Fruit fly (Drosophila melanogaster) whole organism, pupa: ENCODE data around the gene CG2961.

Experiments
- CG10348 ChIP-seq: fragments of 200-800 bp; sonication (Bioruptor generic); IDR thresholded peaks from 2 replicates; pipeline ENCODE4 v1.3.6; 2022; ENCODE audit warnings: missing biosample characterization, missing genetic modification characterization
- CG12605 ChIP-seq: fragments of 200-800 bp; sonication (Bioruptor generic); IDR thresholded peaks from 2 replicates; pipeline ENCODE4 v1.3.6; 2022; ENCODE audit warnings: missing biosample characterization, missing genetic modification characterization
- CG13204 ChIP-seq: fragments of 200-800 bp; sonication (Bioruptor generic); optimal IDR thresholded peaks from 2 replicates; lab custom pipeline; 2018; ENCODE audit warnings: missing biosample characterization, mild to moderate bottlenecking, missing genetic modification characterization, moderate library complexity
- CG14655 ChIP-seq: fragments of 200-800 bp; sonication (Bioruptor generic); optimal IDR thresholded peaks from 3 replicates; lab custom pipeline; 2017; ENCODE audit warnings: mild to moderate bottlenecking, missing biosample characterization, missing genetic modification reagents, missing genetic modification characterization
- CG15710 ChIP-seq: fragments of 200-800 bp; sonication (Bioruptor generic); optimal IDR thresholded peaks from 2 replicates; lab custom pipeline; 2018; ENCODE audit warnings: missing biosample characterization, mild to moderate bottlenecking, missing genetic modification characterization, moderate library complexity
- CG17806 ChIP-seq: fragments of 200-800 bp; sonication (Bioruptor generic); optimal IDR thresholded peaks from 2 replicates; lab custom pipeline; 2018; ENCODE audit warnings: missing biosample characterization, mild to moderate bottlenecking, missing genetic modification characterization, moderate library complexity
- CG32121 ChIP-seq: fragments of 200-800 bp; sonication (Bioruptor generic); IDR thresholded peaks from 2 replicates; pipeline ENCODE4 v1.3.6; 2022; ENCODE audit warnings: missing biosample characterization, missing genetic modification characterization
- CG34367 ChIP-seq: fragments of 200-800 bp; sonication (Bioruptor generic); optimal IDR thresholded peaks from 2 replicates; lab custom pipeline; 2018; ENCODE audit warnings: missing biosample characterization, mild to moderate bottlenecking, missing genetic modification characterization
- CG4496 ChIP-seq: fragments of 200-800 bp; sonication (Bioruptor generic); IDR thresholded peaks from 3 replicates; pipeline ENCODE4 v1.3.6; 2022; ENCODE audit warnings: missing biosample characterization, missing genetic modification characterization
- CG8159 ChIP-seq: fragments of 200-800 bp; sonication (Bioruptor generic); optimal IDR thresholded peaks from 3 replicates; lab custom pipeline; 2018; ENCODE audit warnings: missing biosample characterization, mild to moderate bottlenecking, missing genetic modification characterization, moderate library complexity
- CG8301 ChIP-seq: fragments of 200-800 bp; sonication (Bioruptor generic); optimal IDR thresholded peaks from 2 replicates; lab custom pipeline; 2018; ENCODE audit warnings: missing biosample characterization, mild to moderate bottlenecking, missing genetic modification characterization
- CG9948 ChIP-seq: fragments of 200-800 bp; sonication (Bioruptor generic); optimal IDR thresholded peaks from 2 replicates; lab custom pipeline; 2018; ENCODE audit warnings: missing biosample characterization, mild to moderate bottlenecking, missing genetic modification characterization, moderate library complexity
- D1 ChIP-seq: fragments of 200-800 bp; sonication (Bioruptor generic); optimal IDR thresholded peaks from 2 replicates; lab custom pipeline; 2018; ENCODE audit warnings: missing biosample characterization, mild to moderate bottlenecking, missing genetic modification characterization, moderate library complexity
- EcR ChIP-seq: fragments of 200-800 bp; sonication (Bioruptor generic); optimal IDR thresholded peaks from 3 replicates; lab custom pipeline; 2019; ENCODE audit warnings: missing biosample characterization, missing genetic modification characterization, mild to moderate bottlenecking, moderate library complexity, missing genetic modification reagents
- Ets98B ChIP-seq: fragments of 200-800 bp; sonication (Bioruptor generic); IDR thresholded peaks from 2 replicates; pipeline ENCODE4 v1.3.6; 2022; ENCODE audit warnings: missing biosample characterization, missing genetic modification characterization
- Pif1A ChIP-seq: fragments of 200-800 bp; sonication (Bioruptor generic); optimal IDR thresholded peaks from 3 replicates; lab custom pipeline; 2016; ENCODE audit warnings: missing biosample characterization, missing genetic modification characterization
- Pif1B ChIP-seq: fragments of 200-800 bp; sonication (Bioruptor generic); optimal IDR thresholded peaks from 3 replicates; lab custom pipeline; 2016; ENCODE audit warnings: missing biosample characterization, missing genetic modification characterization
- Snoo ChIP-seq: fragments of 200-800 bp; sonication (Bioruptor generic); optimal IDR thresholded peaks from 3 replicates; lab custom pipeline; 2017; ENCODE audit warnings: missing biosample characterization, mild to moderate bottlenecking, missing genetic modification characterization, inconsistent platforms
- fd96Ca ChIP-seq: fragments of 200-800 bp; sonication (Bioruptor generic); IDR thresholded peaks from 3 replicates; pipeline ENCODE4 v1.3.6; 2022; ENCODE audit warnings: missing biosample characterization, missing genetic modification characterization
- gl ChIP-seq: fragments of 200-800 bp; sonication (Bioruptor generic); optimal IDR thresholded peaks from 2 replicates; lab custom pipeline; 2018; ENCODE audit warnings: missing biosample characterization, mild to moderate bottlenecking, missing genetic modification characterization
- rn ChIP-seq: fragments of 200-800 bp; sonication (Bioruptor generic); IDR thresholded peaks from 2 replicates; pipeline ENCODE4 v1.3.6; 2022; ENCODE audit warnings: missing biosample characterization, missing genetic modification characterization

CG2961 gene

DNA sequence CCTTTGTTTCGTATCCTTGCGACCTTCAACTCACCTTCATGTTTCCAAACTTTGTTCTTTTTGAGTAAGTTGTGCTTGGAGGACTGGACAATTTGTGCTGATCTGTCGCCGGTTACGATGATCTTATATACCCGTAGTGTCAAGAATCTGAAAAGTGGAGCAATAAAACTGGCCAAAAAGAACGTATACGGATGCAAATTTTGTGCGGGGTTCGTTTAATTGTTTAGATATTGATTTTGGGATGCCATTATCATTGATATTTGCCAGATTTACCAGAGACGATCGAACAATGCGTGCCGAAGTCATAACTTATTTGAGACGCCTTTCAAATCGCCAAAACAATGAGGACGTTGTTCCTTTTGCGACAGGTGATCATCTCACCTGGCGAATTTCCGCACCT lies 13.8 kb downstream of the CG2961 start, which contains the start of gene CG15308:
CG15308 (minus strand) TSS at position 101 of the 400 bp plus-strand sequence.
- TF ChIP-seq CG15710 = no peak
- no peak for TF ChIP-seq rn (GFP tag; lab: Robert Waterston, UW)

DNA sequence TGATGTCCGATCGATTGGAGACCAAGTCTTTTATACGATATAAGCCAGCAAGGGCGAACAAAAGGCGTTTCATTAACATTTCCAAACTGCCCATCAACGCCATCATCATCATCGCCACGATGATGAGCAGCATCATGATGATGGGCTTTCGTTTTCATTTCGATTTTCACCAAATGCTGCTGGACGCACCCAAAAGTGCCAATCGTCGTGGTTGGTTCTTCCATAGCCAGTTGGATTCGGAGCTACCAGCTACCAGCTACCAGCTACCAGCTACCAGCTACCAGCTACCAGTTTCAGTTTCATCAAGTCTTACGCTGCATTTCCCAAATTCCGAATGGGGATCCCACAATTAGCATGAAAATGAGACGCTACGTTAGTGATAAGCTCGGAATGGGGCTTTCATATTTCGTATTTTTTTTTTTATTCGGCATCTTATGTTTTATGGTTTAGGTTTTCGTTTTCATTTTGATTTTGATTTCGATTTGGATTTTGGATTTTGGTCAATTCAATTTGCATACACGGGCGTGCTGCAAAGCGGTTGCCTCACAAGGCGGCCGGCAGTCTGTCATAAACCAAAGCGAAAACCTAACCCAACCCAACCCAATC lies 16.1 kb downstream of the CG2961 start, which contains the start of gene CG2962:
CG2962 (minus strand) TSS at position 9 of the 606 bp plus-strand sequence.
- TF ChIP-seq CG15710 (no peak), CG34367 (tag; lab: Kevin White, UChicago) (no peak), Ets98B (GFP tag; lab: Robert Waterston, UW) (no peak), CG10348 (GFP tag; lab: Robert Waterston, UW) (no peak), Pif1A (GFP tag; lab: Kevin White, UChicago) (no peak), CG4496 (GFP tag; lab: Robert Waterston, UW) (no peak), CG17806 (no peak), EcR (no peak), CG9948 (tag; lab: Kevin White, UChicago) (no peak), CG8159 (tag; lab: Kevin White, UChicago) (no peak), D1 (tag; lab: Kevin White, UChicago) (no peak), CG32121 (GFP tag; lab: Robert Waterston, UW) (no peak), fd96Ca (no peak), CG8301 (no peak), Snoo (tag; lab: Kevin White, UChicago) (no peak)

DNA sequence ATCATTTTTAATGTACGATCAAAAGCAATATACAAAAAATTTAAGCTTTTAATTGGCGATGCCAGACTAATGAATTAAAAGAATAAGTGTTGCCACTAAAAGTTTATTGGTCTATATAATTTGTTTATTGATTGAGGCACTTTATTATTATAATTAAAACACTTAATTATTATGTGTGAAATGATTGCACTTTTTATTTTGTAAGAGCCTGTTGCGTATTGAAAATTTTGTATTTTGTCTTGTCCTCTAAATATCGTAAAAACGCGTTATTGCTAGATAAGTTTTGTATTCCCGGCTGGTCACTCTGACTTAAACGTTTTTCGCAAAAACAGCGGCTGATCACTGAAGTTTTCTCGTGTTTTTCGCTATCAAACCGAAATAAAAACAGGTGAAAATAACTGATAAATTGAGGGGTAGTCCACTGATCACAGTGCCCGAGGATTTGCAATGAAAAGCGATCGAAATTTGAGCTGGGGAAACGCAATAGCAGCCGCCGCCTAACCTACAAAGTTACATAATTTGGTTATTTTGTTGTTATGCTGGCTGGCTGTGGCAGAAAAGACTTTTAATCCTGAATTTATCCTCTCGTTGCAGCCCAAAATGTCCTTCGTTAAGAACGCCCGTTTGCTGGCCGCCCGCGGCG lies 20.1 kb downstream of the CG2961 start, which contains the start of gene ATPsyndelta:
ATPsyndelta (plus strand) TSS at position 284 of the 643 bp plus-strand sequence.
- TF ChIP-seq CG14655 = no peak
- no peak for TF ChIP-seq CG34367 (tag; lab: Kevin White, UChicago)
- TF ChIP-seq EcR = no peak
- no peak for TF ChIP-seq Pif1A (GFP tag; lab: Kevin White, UChicago)
- TF ChIP-seq CG9948 (tag; lab: Kevin White, UChicago) = no peak
- no peak for TF ChIP-seq rn (GFP tag; lab: Robert Waterston, UW)

DNA sequence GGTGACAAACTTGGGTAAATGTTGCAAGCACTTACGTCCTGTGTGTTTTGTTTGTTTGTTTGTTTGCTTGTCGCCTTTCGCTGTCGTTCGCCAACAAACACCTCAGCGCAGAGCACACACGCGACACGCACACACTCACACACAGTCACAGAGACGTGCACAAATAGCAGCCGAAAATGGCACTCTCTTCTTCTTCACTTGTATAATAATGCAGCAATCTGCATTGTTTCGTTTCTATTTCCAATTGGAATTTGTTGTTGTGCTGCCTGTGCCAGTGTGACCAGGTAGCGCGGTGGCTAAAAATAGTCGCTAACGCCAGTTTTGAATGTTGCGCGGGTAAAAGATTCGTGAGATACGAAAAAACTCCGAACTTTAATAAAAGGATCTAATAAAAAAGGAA lies 20.8 kb downstream of the CG2961 start, which contains the start of gene Ypel:
Ypel (minus strand) TSS at position 257 of the 400 bp plus-strand sequence.
- TF ChIP-seq Pif1A (GFP tag; lab: Kevin White, UChicago) (no peak), CG34367 (tag; lab: Kevin White, UChicago) (no peak), Ets98B (GFP tag; lab: Robert Waterston, UW) (no peak), CG8159 (tag; lab: Kevin White, UChicago) (no peak), EcR (no peak), fd96Ca (no peak), Snoo (tag; lab: Kevin White, UChicago) (no peak)
- TF ChIP-seq, all 21 proteins: peak for 0

DNA sequence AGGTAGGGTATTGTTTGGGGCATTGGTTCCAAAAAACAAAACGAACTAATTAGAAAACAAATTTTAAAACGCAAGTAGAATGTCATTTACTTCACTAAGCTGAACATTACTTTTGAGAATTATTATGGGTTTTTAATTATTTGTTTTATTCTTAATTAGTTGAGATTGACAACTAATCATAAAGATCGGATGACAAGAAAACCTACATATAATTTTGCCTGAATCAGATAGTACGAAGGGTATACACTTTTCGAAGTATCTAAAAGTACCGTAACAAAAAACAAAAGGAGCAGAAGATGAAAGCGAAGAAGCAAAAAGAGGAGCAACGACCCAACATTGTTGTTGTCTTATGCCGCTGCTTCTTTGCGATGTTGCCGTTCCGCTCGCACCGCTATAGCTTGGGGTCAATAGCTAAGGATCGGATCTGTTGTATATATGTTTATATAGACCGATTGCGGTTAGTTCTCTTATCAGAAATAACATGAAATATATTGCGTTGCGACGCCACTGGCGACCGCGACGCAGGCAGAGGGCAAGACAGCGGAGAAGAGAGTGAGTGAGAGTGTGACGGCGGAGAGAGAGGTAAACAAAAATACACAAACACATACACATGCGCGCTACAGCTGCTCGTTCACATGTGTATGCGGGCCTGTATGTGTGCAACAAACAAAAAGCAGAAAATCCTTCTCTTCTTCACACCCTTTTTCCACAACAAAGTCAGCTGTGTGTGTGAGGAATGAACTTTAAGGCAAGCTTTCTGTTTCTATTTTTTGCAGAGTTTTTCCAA lies 21.6 kb downstream of the CG2961 start:
- TF ChIP-seq CG13204 (no peak), CG4496 (GFP tag; lab: Robert Waterston, UW) (peak; percentile 83; the same call in 2 of the 3 replicates), CG17806 (peak; percentile 76), Pif1A (GFP tag; lab: Kevin White, UChicago) (peak; percentile 78), CG8159 (tag; lab: Kevin White, UChicago) (peak; percentile 80), CG15710 (peak; percentile 70), Snoo (tag; lab: Kevin White, UChicago) (peak; percentile 87), CG10348 (GFP tag; lab: Robert Waterston, UW) (no peak), rn (GFP tag; lab: Robert Waterston, UW) (peak; percentile 36; the same call in 1 of the 2 replicates), CG8301 (peak; percentile 88), EcR (peak; percentile 99), gl (tag; lab: Kevin White, UChicago) (peak; percentile 23), CG14655 (peak; percentile 94), Ets98B (GFP tag; lab: Robert Waterston, UW) (peak; percentile 54; the same call in 1 of the 2 replicates), D1 (tag; lab: Kevin White, UChicago) (peak; percentile 59), CG12605 (GFP tag; lab: Robert Waterston, UW) (peak; percentile 69), CG34367 (tag; lab: Kevin White, UChicago) (peak; percentile 67), Pif1B (GFP tag; lab: Kevin White, UChicago) (peak; percentile 83), CG9948 (tag; lab: Kevin White, UChicago) (peak; percentile 79), fd96Ca (no peak), CG32121 (GFP tag; lab: Robert Waterston, UW) (peak; percentile 69)
- TF ChIP-seq, all 21 proteins: peak for 18
